Worm (Caenorhabditis elegans) whole organism, L4 larva: ENCODE measurements around the gene ptr-25.

Experiments used
- F10B5.3 ChIP-seq: sonication (generic microtip); optimal IDR thresholded peaks from 2 replicates; lab custom pipeline; 2016; ENCODE audit warnings: mild to moderate bottlenecking, missing genetic modification characterization, missing compliant biosample characterization
- F26F4.8 ChIP-seq: fragments of 200-800 bp; sonication (Bioruptor generic); conservative IDR thresholded peaks from 2 replicates; pipeline ENCODE4 v1.3.6; 2022; ENCODE audit warnings: missing genetic modification characterization, missing compliant biosample characterization
- F37D6.2 ChIP-seq: sonication (generic microtip); optimal IDR thresholded peaks from 2 replicates; lab custom pipeline; 2016; ENCODE audit warnings: mild to moderate bottlenecking, missing genetic modification characterization, missing compliant biosample characterization
- T26A8.4 ChIP-seq: fragments of 200-800 bp; sonication (Bioruptor generic); IDR thresholded peaks from 2 replicates; pipeline ENCODE4 v1.3.6; 2022; ENCODE audit warnings: missing genetic modification characterization, missing compliant biosample characterization
- Y5F2A.4 ChIP-seq: fragments of 200-800 bp; sonication (Bioruptor generic); optimal IDR thresholded peaks from 2 replicates; lab custom pipeline; 2018; ENCODE audit warnings: mild to moderate bottlenecking, missing genetic modification characterization, missing compliant biosample characterization
- ZK337.2 ChIP-seq: fragments of 200-800 bp; sonication (Bioruptor generic); IDR thresholded peaks from 2 replicates; pipeline ENCODE4 v1.3.6; 2022; ENCODE audit warnings: missing genetic modification reagents, missing genetic modification characterization, missing compliant biosample characterization
- ceh-32 ChIP-seq: sonication (generic microtip); optimal IDR thresholded peaks from 2 replicates; lab custom pipeline; 2016; ENCODE audit warnings: mild to moderate bottlenecking, missing genetic modification characterization, missing compliant biosample characterization; ENCODE audit not compliant: poor library complexity
- ceh-44 ChIP-seq: fragments of 200-800 bp; sonication (Bioruptor generic); IDR thresholded peaks from 2 replicates; pipeline ENCODE4 v1.3.6; 2022; ENCODE audit warnings: missing genetic modification reagents, missing genetic modification characterization, missing compliant biosample characterization
- ceh-82 ChIP-seq: sonication (generic microtip); optimal IDR thresholded peaks from 2 replicates; lab custom pipeline; 2017; ENCODE audit warnings: missing biosample characterization, missing genetic modification characterization
- ces-1 ChIP-seq: fragments of 150-350 bp; sonication (generic microtip); optimal IDR thresholded peaks from 4 replicates; lab custom pipeline; 2014; ENCODE audit warnings: missing biosample characterization, missing genetic modification reagents, missing genetic modification characterization
- cey-2 ChIP-seq: sonication (generic microtip); optimal IDR thresholded peaks from 3 replicates; lab custom pipeline; 2017; ENCODE audit warnings: missing genetic modification characterization, mild to moderate bottlenecking, missing compliant biosample characterization, antibody characterized with exemption, borderline replicate concordance; ENCODE audit not compliant: insufficient read depth
- ctbp-1 ChIP-seq: fragments of 200-800 bp; sonication (Bioruptor generic); IDR thresholded peaks from 2 replicates; pipeline ENCODE4 v1.3.6; 2022; ENCODE audit warnings: missing genetic modification reagents, missing genetic modification characterization, missing compliant biosample characterization
- daf-19 ChIP-seq: fragments of 200-800 bp; sonication (Bioruptor generic); conservative IDR thresholded peaks from 2 replicates; pipeline ENCODE4 v1.3.6; 2022; ENCODE audit warnings: missing genetic modification characterization, missing compliant biosample characterization
- dmd-6 ChIP-seq: fragments of 200-800 bp; sonication (Bioruptor generic); IDR thresholded peaks from 2 replicates; pipeline ENCODE4 v1.3.6; 2022; ENCODE audit warnings: missing genetic modification reagents, missing genetic modification characterization, missing compliant biosample characterization
- dmd-8 ChIP-seq: fragments of 200-800 bp; sonication (Bioruptor generic); IDR thresholded peaks from 2 replicates; pipeline ENCODE4 v1.3.6; 2022; ENCODE audit warnings: missing genetic modification characterization, missing compliant biosample characterization
- duxl-1 ChIP-seq: sonication (generic microtip); optimal IDR thresholded peaks from 2 replicates; lab custom pipeline; 2016; ENCODE audit warnings: mild to moderate bottlenecking, missing genetic modification characterization, moderate library complexity, missing compliant biosample characterization; ENCODE audit not compliant: poor library complexity
- dve-1 ChIP-seq: sonication (generic microtip); optimal IDR thresholded peaks from 2 replicates; lab custom pipeline; 2017; ENCODE audit warnings: antibody characterized with exemption, mild to moderate bottlenecking, missing genetic modification characterization, missing compliant biosample characterization; ENCODE audit not compliant: insufficient read depth
- egl-27 ChIP-seq: sonication (generic microtip); optimal IDR thresholded peaks from 3 replicates; lab custom pipeline; 2017; ENCODE audit warnings: missing biosample characterization, missing genetic modification reagents, missing genetic modification characterization
- egl-43 ChIP-seq: fragments of 200-800 bp; sonication (Bioruptor generic); IDR thresholded peaks from 2 replicates; pipeline ENCODE4 v1.3.6; 2022; ENCODE audit warnings: missing genetic modification reagents, missing genetic modification characterization, missing compliant biosample characterization
- gei-8 ChIP-seq: fragments of 200-800 bp; sonication (Bioruptor generic); optimal IDR thresholded peaks from 2 replicates; lab custom pipeline; 2018; ENCODE audit warnings: mild to moderate bottlenecking, missing genetic modification characterization, missing compliant biosample characterization
- hlh-30 ChIP-seq: sonication (generic microtip); optimal IDR thresholded peaks from 2 replicates; lab custom pipeline; 2017; ENCODE audit warnings: antibody characterized with exemption, mild to moderate bottlenecking, missing genetic modification characterization, missing compliant biosample characterization; ENCODE audit not compliant: insufficient read depth
- jun-1 ChIP-seq: fragments of 150-350 bp; optimal IDR thresholded peaks from 2 replicates; lab custom pipeline; 2014; ENCODE audit warnings: missing biosample characterization, missing genetic modification reagents, missing genetic modification characterization
- lim-7 ChIP-seq: fragments of 200-800 bp; sonication (Bioruptor generic); IDR thresholded peaks from 2 replicates; pipeline ENCODE4 v1.3.6; 2022; ENCODE audit warnings: missing genetic modification characterization, missing compliant biosample characterization
- lin-38 ChIP-seq: fragments of 200-800 bp; sonication (Bioruptor generic); IDR thresholded peaks from 2 replicates; pipeline ENCODE4 v1.3.6; 2022; ENCODE audit warnings: missing genetic modification reagents, missing genetic modification characterization, missing compliant biosample characterization
- madf-5 ChIP-seq, 2 experiments: fragments of 200-800 bp; sonication (Bioruptor generic); IDR thresholded peaks; 2 replicates each; pipeline ENCODE4 v1.3.6; 2022; ENCODE audit warnings: missing compliant biosample characterization in 2 of 2, missing genetic modification characterization in 2 of 2
- madf-9 ChIP-seq: fragments of 200-800 bp; sonication (Bioruptor generic); conservative IDR thresholded peaks from 2 replicates; pipeline ENCODE4 v1.3.6; 2022; ENCODE audit warnings: missing genetic modification reagents, missing genetic modification characterization, missing compliant biosample characterization
- mep-1 ChIP-seq: fragments of 150-350 bp; sonication (generic microtip); optimal IDR thresholded peaks from 3 replicates; lab custom pipeline; 2014; ENCODE audit warnings: missing biosample characterization, missing genetic modification characterization
- mes-2 ChIP-seq: sonication (generic microtip); optimal IDR thresholded peaks from 2 replicates; lab custom pipeline; 2016; ENCODE audit warnings: missing genotype, mild to moderate bottlenecking, missing genetic modification characterization, missing compliant biosample characterization; ENCODE audit not compliant: poor library complexity, severe bottlenecking
- mxl-3 ChIP-seq: fragments of 200-800 bp; sonication (Bioruptor generic); optimal IDR thresholded peaks from 2 replicates; lab custom pipeline; 2018; ENCODE audit warnings: mild to moderate bottlenecking, missing genetic modification characterization, missing compliant biosample characterization
- nhr-102 ChIP-seq: sonication (generic microtip); optimal IDR thresholded peaks from 2 replicates; lab custom pipeline; 2016; ENCODE audit warnings: mild to moderate bottlenecking, missing genetic modification characterization, moderate library complexity, missing compliant biosample characterization
- nhr-111 ChIP-seq: fragments of 200-800 bp; sonication (Bioruptor generic); optimal IDR thresholded peaks from 2 replicates; lab custom pipeline; 2018; ENCODE audit warnings: mild to moderate bottlenecking, missing genetic modification characterization, missing compliant biosample characterization
- nhr-237 ChIP-seq: sonication (generic microtip); optimal IDR thresholded peaks from 2 replicates; lab custom pipeline; 2017; ENCODE audit warnings: missing biosample characterization, missing genetic modification characterization
- nhr-25 ChIP-seq: sonication (generic microtip); optimal IDR thresholded peaks from 2 replicates; lab custom pipeline; 2017; ENCODE audit warnings: missing genetic modification characterization, mild to moderate bottlenecking, missing compliant biosample characterization, antibody characterized with exemption, moderate library complexity, borderline replicate concordance; ENCODE audit not compliant: insufficient read depth
- nhr-28 ChIP-seq: fragments of 150-350 bp; optimal IDR thresholded peaks from 2 replicates; lab custom pipeline; 2014; ENCODE audit warnings: missing biosample characterization, missing genetic modification characterization
- nhr-41 ChIP-seq: fragments of 200-800 bp; sonication (Bioruptor generic); IDR thresholded peaks from 2 replicates; pipeline ENCODE4 v1.3.6; 2022; ENCODE audit warnings: missing genetic modification reagents, missing genetic modification characterization, missing compliant biosample characterization
- nhr-6 ChIP-seq: fragments of 150-350 bp; optimal IDR thresholded peaks from 2 replicates; lab custom pipeline; 2014; ENCODE audit warnings: missing biosample characterization, missing genetic modification characterization
- pha-4 ChIP-seq, 2 experiments: fragments of 150-350 bp in 1 of 2; fragments of 200-800 bp in 1 of 2; sonication (Bioruptor generic) in 1 of 2; IDR thresholded peaks in 1 of 2; optimal IDR thresholded peaks in 1 of 2; 2 replicates each; pipeline versions ENCODE4 v1.3.6 to Lab custom; 2014 to 2022; ENCODE audit warnings: missing genetic modification characterization in 2 of 2, missing genetic modification reagents in 2 of 2, missing biosample characterization in 1 of 2, missing compliant biosample characterization in 1 of 2
- php-3 ChIP-seq: fragments of 200-800 bp; sonication (Bioruptor generic); IDR thresholded peaks from 2 replicates; pipeline ENCODE4 v1.3.6; 2022; ENCODE audit warnings: missing genetic modification reagents, missing genetic modification characterization, missing compliant biosample characterization
- set-16 ChIP-seq: fragments of 200-800 bp; sonication (Bioruptor generic); IDR thresholded peaks from 2 replicates; pipeline ENCODE4 v1.3.6; 2022; ENCODE audit warnings: missing genetic modification reagents, missing genetic modification characterization, missing compliant biosample characterization
- snpc-1.2 ChIP-seq: fragments of 200-800 bp; sonication (Bioruptor generic); IDR thresholded peaks from 2 replicates; pipeline ENCODE4 v1.3.6; 2022; ENCODE audit warnings: missing genetic modification reagents, missing genetic modification characterization, missing compliant biosample characterization
- spr-1 ChIP-seq: sonication (generic microtip); optimal IDR thresholded peaks from 2 replicates; lab custom pipeline; 2016; ENCODE audit warnings: mild to moderate bottlenecking, missing genetic modification characterization, missing compliant biosample characterization
- tra-1 ChIP-seq: fragments of 200-800 bp; sonication (Bioruptor generic); IDR thresholded peaks from 2 replicates; pipeline ENCODE4 v1.3.6; 2022; ENCODE audit warnings: missing genetic modification reagents, missing genetic modification characterization, missing compliant biosample characterization
- zag-1 ChIP-seq: fragments of 150-350 bp; optimal IDR thresholded peaks from 2 replicates; lab custom pipeline; 2014; ENCODE audit warnings: missing biosample characterization, missing genetic modification characterization
- zfp-2 ChIP-seq: sonication (generic microtip); optimal IDR thresholded peaks from 2 replicates; lab custom pipeline; 2016; ENCODE audit warnings: mild to moderate bottlenecking, missing genetic modification characterization, missing compliant biosample characterization
- zfp-3 ChIP-seq: fragments of 200-800 bp; sonication (Bioruptor generic); conservative IDR thresholded peaks from 2 replicates; pipeline ENCODE4 v1.3.6; 2022; ENCODE audit warnings: missing genetic modification reagents, missing genetic modification characterization, missing compliant biosample characterization
- zip-11 ChIP-seq: fragments of 200-800 bp; sonication (Bioruptor generic); IDR thresholded peaks from 2 replicates; pipeline ENCODE4 v1.3.6; 2022; ENCODE audit warnings: missing genetic modification characterization, missing compliant biosample characterization
- ztf-7 ChIP-seq: fragments of 150-350 bp; optimal IDR thresholded peaks from 2 replicates; lab custom pipeline; 2014; ENCODE audit warnings: missing biosample characterization, missing genetic modification characterization

The ptr-25 gene

DNA sequence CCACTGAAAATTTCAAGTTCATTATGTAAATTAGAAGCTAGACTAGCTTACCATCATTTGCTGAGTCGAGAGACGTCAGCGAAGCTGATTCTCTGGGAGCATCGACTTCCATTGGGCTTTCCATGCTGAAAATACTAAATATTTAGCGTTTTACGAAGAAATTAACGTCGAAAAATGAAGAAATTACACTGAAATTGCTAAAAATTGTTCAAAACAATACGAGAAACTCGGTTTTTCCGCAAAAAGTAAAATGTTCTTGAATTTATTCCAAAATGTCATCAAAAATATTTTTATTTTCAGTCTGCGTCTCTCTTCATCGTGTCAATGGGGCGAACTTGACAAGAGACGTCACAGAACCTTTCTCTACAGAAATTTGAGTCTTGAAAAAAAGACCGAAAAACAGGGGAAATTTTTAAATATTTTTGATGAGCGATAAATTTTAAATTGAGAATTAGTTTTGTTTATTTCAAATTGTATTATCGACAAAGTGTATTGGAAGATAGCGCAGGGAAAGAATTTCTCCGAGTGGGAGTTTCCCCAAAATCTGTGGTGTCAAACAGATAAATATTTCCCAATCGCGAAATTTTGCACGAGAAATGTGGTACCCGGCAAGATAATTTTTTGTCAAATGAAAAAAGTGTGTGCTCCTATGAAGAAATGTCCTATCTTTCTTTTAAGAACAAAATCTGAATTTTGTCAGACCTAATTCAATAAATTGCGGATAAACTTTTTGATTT, 27.3 kb upstream of the ptr-25 start, which contains the start of gene ecps-1:
ecps-1 (minus strand) TSS at position 125 of the 737 bp plus-strand sequence.
- TF ChIP-seq egl-43 (GFP tag; lab: Robert Waterston, UW) (no peak), hlh-30 (no peak), nhr-41 (GFP tag; lab: Robert Waterston, UW) (no peak), ceh-32 (tag; lab: Kevin White, UChicago) (no peak), dve-1 (no peak), nhr-28 (tag; lab: Kevin White, UChicago) (peak; percentile 71), ceh-82 (no peak), set-16 (GFP tag; lab: Robert Waterston, UW) (no peak), nhr-102 (tag; lab: Kevin White, UChicago) (no peak), lim-7 (GFP tag; lab: Robert Waterston, UW) (no peak), nhr-111 (GFP tag; lab: Kevin White, UChicago) (no peak), spr-1 (no peak), mxl-3 (GFP tag; lab: Kevin White, UChicago) (peak; percentile 74), lin-38 (GFP tag; lab: Robert Waterston, UW) (peak; percentile 99), duxl-1 (tag; lab: Kevin White, UChicago) (peak; percentile 80), gei-8 (no peak), madf-9 (peak; percentile 85), T26A8.4 (GFP tag; lab: Robert Waterston, UW) (peak; percentile 60), nhr-237 (tag; lab: Kevin White, UChicago) (no peak), zfp-3 (0 out of 2 replicates have a peak, but pooled peaks have one; percentile 66), Y5F2A.4 (GFP tag; lab: Kevin White, UChicago) (no peak), zfp-2 (no peak), tra-1 (GFP tag; lab: Robert Waterston, UW) (peak; percentile 90), pha-4 (GFP tag; IDR thresholded peaks at IDR 0.05; lab: Robert Waterston, UW) (0 out of 2 replicates have a peak, but pooled peaks have one; percentile 74), pha-4 (tag; optimal IDR thresholded peaks at IDR 0.05; lab: Kevin White, UChicago) (peak; percentile 79), ZK337.2 (GFP tag; lab: Robert Waterston, UW) (peak; percentile 77), zag-1 (tag; lab: Kevin White, UChicago) (no peak), dmd-8 (GFP tag; lab: Robert Waterston, UW) (no peak), nhr-6 (tag; lab: Kevin White, UChicago) (peak; percentile 79), ces-1 (peak; percentile 7), ctbp-1 (GFP tag; lab: Robert Waterston, UW) (no peak), F26F4.8 (GFP tag; lab: Robert Waterston, UW) (no peak), php-3 (GFP tag; lab: Robert Waterston, UW) (0 out of 2 replicates have a peak, but pooled peaks have one; percentile 32), mep-1 (peak; percentile 94), jun-1 (tag; lab: Kevin White, UChicago) (peak; percentile 56), zip-11 (GFP tag; lab: Robert Waterston, UW) (no peak), F37D6.2 (tag; lab: Kevin White, UChicago) (peak; percentile 24), daf-19 (GFP tag; lab: Robert Waterston, UW) (no peak), mes-2 (tag; lab: Kevin White, UChicago) (peak; percentile 98), F10B5.3 (tag; lab: Kevin White, UChicago) (no peak), cey-2 (tag; lab: Kevin White, UChicago) (no peak), dmd-6 (GFP tag; lab: Robert Waterston, UW) (peak; percentile 79), madf-5 (GFP tag; IDR thresholded peaks at IDR 0.05; lab: Robert Waterston, UW) (no peak; a peak in 1 of 4 replicates), snpc-1.2 (GFP tag; lab: Robert Waterston, UW) (0 out of 2 replicates have a peak, but pooled peaks have one; percentile 38), ceh-44 (GFP tag; lab: Robert Waterston, UW) (peak; percentile 80; the same call in 1 of the 2 replicates), nhr-25 (tag; lab: Kevin White, UChicago) (peak; percentile 28), ztf-7 (peak; percentile 43), egl-27 (tag; lab: Kevin White, UChicago) (no peak)
